Fruit fly (Drosophila melanogaster) whole organism, adult: ENCODE data around the gene Rab30.

Experiments used
- CG11617 ChIP-seq: fragments of 200-800 bp; sonication (Bioruptor generic); optimal IDR thresholded peaks from 2 replicates; lab custom pipeline; 2017; ENCODE audit warnings: mild to moderate bottlenecking, missing biosample characterization, missing genetic modification reagents, missing genetic modification characterization
- CG12768 ChIP-seq: fragments of 200-800 bp; sonication (Bioruptor generic); optimal IDR thresholded peaks from 2 replicates; lab custom pipeline; 2017; ENCODE audit warnings: missing biosample characterization, missing genetic modification characterization, mild to moderate bottlenecking, moderate library complexity, missing genetic modification reagents
- CG14711 ChIP-seq: fragments of 200-800 bp; sonication (Bioruptor generic); optimal IDR thresholded peaks from 2 replicates; lab custom pipeline; 2018; ENCODE audit warnings: missing biosample characterization, mild to moderate bottlenecking, missing genetic modification characterization, moderate library complexity
- CG1620 ChIP-seq: fragments of 200-800 bp; sonication (Bioruptor generic); optimal IDR thresholded peaks from 2 replicates; lab custom pipeline; 2016; ENCODE audit warnings: missing biosample characterization, missing genetic modification characterization
- CG33017 ChIP-seq: fragments of 200-800 bp; sonication (Bioruptor generic); optimal IDR thresholded peaks from 2 replicates; lab custom pipeline; 2018; ENCODE audit warnings: missing biosample characterization, mild to moderate bottlenecking, missing genetic modification characterization, moderate library complexity
- CG5204 ChIP-seq: fragments of 200-800 bp; sonication (Bioruptor generic); optimal IDR thresholded peaks from 2 replicates; lab custom pipeline; 2016; ENCODE audit warnings: missing biosample characterization, missing genetic modification characterization
- CG7045 ChIP-seq: fragments of 200-800 bp; sonication (Bioruptor generic); optimal IDR thresholded peaks from 2 replicates; lab custom pipeline; 2017; ENCODE audit warnings: missing biosample characterization, mild to moderate bottlenecking, missing genetic modification characterization
- CG7101 ChIP-seq: fragments of 200-800 bp; sonication (Bioruptor generic); optimal IDR thresholded peaks from 2 replicates; lab custom pipeline; 2018; ENCODE audit warnings: missing biosample characterization, mild to moderate bottlenecking, missing genetic modification characterization, moderate library complexity
- Clk ChIP-seq: fragments of 200-800 bp; sonication (Bioruptor generic); optimal IDR thresholded peaks from 2 replicates; lab custom pipeline; 2017; ENCODE audit warnings: missing biosample characterization, missing genetic modification characterization
- Crg-1 ChIP-seq: fragments of 200-800 bp; sonication (Bioruptor generic); optimal IDR thresholded peaks from 2 replicates; lab custom pipeline; 2016; ENCODE audit warnings: missing biosample characterization, missing genetic modification characterization
- Hr96 ChIP-seq: fragments of 200-800 bp; sonication (Bioruptor generic); optimal IDR thresholded peaks from 2 replicates; lab custom pipeline; 2016; ENCODE audit warnings: missing biosample characterization, missing genetic modification characterization
- Mnt ChIP-seq: fragments of 200-800 bp; sonication (Bioruptor generic); optimal IDR thresholded peaks from 2 replicates; lab custom pipeline; 2016; ENCODE audit warnings: missing biosample characterization, mild to moderate bottlenecking, missing genetic modification characterization
- bab1 ChIP-seq: fragments of 200-800 bp; sonication (Bioruptor generic); optimal IDR thresholded peaks from 3 replicates; lab custom pipeline; 2019; ENCODE audit warnings: missing biosample characterization, mild to moderate bottlenecking, missing genetic modification characterization, moderate library complexity
- cic ChIP-seq: fragments of 200-800 bp; sonication (Bioruptor generic); optimal IDR thresholded peaks from 2 replicates; lab custom pipeline; 2017; ENCODE audit warnings: missing biosample characterization, mild to moderate bottlenecking, missing genetic modification characterization, moderate library complexity
- cnc ChIP-seq, 2 experiments: fragments of >200 bp; optimal IDR thresholded peaks; 2 replicates each; lab custom pipeline; 2017
- kay ChIP-seq: fragments of 200-800 bp; sonication (Bioruptor generic); peaks from one replicate; lab custom pipeline; 2016; ENCODE audit warnings: missing biosample characterization, missing genetic modification characterization, borderline replicate concordance
- ovo ChIP-seq: fragments of 200-800 bp; sonication (Bioruptor generic); optimal IDR thresholded peaks from 2 replicates; lab custom pipeline; 2016; ENCODE audit warnings: missing biosample characterization, missing genetic modification characterization
- pad ChIP-seq: fragments of 200-800 bp; sonication (Bioruptor generic); optimal IDR thresholded peaks from 3 replicates; lab custom pipeline; 2017; ENCODE audit warnings: missing biosample characterization, missing genetic modification characterization, mild to moderate bottlenecking, moderate library complexity, missing genetic modification reagents
- tj ChIP-seq: fragments of 200-800 bp; sonication (Bioruptor generic); optimal IDR thresholded peaks from 3 replicates; lab custom pipeline; 2017; ENCODE audit warnings: missing biosample characterization, mild to moderate bottlenecking, missing genetic modification characterization, moderate library complexity
- toe ChIP-seq: fragments of 200-800 bp; sonication (Bioruptor generic); optimal IDR thresholded peaks from 2 replicates; lab custom pipeline; 2016; ENCODE audit warnings: missing biosample characterization, missing genetic modification characterization

Gene Rab30

DNA sequence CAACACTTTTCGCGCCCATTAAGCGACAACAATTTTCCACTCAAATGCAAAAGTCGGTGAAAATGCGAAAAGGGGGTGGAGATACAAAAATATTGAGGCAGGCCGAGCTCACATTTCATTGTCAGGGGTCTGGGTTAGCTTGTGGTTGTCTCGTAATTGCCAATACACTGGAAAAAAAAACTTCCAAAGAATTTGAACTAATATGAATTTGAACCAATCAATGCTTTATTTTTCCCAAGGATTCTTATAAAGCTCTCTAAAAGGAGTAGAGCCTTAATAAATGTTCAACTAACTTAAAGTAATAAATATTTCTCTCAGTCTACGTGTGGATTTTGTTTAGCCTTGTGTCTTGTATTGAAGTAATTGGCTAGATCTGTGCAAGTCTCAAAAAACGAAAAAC, 40.6 kb upstream of the Rab30 start:
- TF ChIP-seq CG33017 (tag; lab: Kevin White, UChicago) (no peak), ovo (GFP tag; lab: Kevin White, UChicago) (no peak), CG14711 (no peak), Mnt (no peak), CG7101 (tag; lab: Kevin White, UChicago) (no peak), kay (GFP tag; lab: Kevin White, UChicago) (no peak), CG12768 (GFP tag; lab: Kevin White, UChicago) (no peak), tj (GFP tag; lab: Kevin White, UChicago) (no peak), Crg-1 (no peak), CG1620 (GFP tag; lab: Kevin White, UChicago) (no peak), cnc (optimal IDR thresholded peaks at IDR 0.05; lab: Kevin White, UChicago) (no peak), toe (GFP tag; lab: Kevin White, UChicago) (no peak), Clk (GFP tag; lab: Kevin White, UChicago) (no peak), Hr96 (GFP tag; lab: Kevin White, UChicago) (no peak), pad (GFP tag; lab: Kevin White, UChicago) (no peak), CG11617 (GFP tag; lab: Kevin White, UChicago) (no peak), CG7045 (no peak), bab1 (GFP tag; lab: Kevin White, UChicago) (no peak)

DNA sequence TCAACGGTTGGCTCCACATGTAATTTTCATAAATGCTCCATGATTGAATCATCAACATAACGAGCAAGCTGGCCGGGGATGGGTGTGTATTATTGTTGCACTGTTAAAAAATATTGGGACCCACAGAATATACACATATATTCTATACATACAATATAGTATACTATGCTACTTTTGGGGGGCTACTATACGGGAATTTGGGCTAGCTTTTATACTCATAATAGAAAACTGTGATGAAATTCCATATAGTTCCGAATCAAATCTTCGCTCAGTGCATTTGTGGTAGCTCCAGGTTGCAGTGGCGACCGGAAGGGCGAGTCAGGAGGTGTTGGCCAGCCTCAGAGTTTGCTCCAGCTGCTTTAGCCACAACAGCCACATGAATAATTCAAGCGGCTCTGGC, 39.5 kb upstream of the Rab30 start:
- no peak for TF ChIP-seq kay (GFP tag; lab: Kevin White, UChicago)
- no peak for TF ChIP-seq Hr96 (GFP tag; lab: Kevin White, UChicago)
- TF ChIP-seq CG1620 (GFP tag; lab: Kevin White, UChicago) = no peak
- TF ChIP-seq tj (GFP tag; lab: Kevin White, UChicago) = no peak
- TF ChIP-seq Crg-1 = no peak
- TF ChIP-seq ovo (GFP tag; lab: Kevin White, UChicago) = no peak
- TF ChIP-seq CG14711 = no peak
- TF ChIP-seq CG7101 (tag; lab: Kevin White, UChicago) = no peak
- no peak for TF ChIP-seq Mnt
- no peak for TF ChIP-seq CG11617 (GFP tag; lab: Kevin White, UChicago)
- TF ChIP-seq CG33017 (tag; lab: Kevin White, UChicago) = no peak
- no peak for TF ChIP-seq pad (GFP tag; lab: Kevin White, UChicago)
- no peak for TF ChIP-seq CG12768 (GFP tag; lab: Kevin White, UChicago)
- TF ChIP-seq bab1 (GFP tag; lab: Kevin White, UChicago) = no peak
- no peak for TF ChIP-seq CG7045
- TF ChIP-seq cnc (optimal IDR thresholded peaks at IDR 0.05; lab: Kevin White, UChicago) = no peak
- no peak for TF ChIP-seq cic
- no peak for TF ChIP-seq CG5204 (GFP tag; lab: Kevin White, UChicago)

DNA sequence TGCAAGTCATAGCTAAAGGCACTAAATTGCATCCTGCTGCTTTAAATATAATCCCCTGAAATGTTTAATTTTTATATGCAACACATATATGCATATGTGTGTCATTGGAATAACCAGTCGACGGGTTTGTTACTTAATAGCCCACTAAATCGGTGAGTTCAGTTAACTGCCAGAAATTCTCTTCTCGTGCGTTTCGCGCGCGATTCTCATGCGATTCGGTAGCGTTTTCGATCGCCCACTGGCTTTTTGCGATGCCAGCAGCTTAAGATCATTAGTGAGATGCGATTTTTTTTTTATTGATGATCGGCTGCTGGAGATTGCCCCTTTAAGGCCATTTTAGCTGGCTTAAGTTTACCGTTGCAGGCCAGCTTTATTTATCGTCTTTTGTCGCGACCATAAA, 38.8 kb upstream of the Rab30 start:
- no peak for TF ChIP-seq CG1620 (GFP tag; lab: Kevin White, UChicago)
- no peak for TF ChIP-seq cic
- TF ChIP-seq kay (GFP tag; lab: Kevin White, UChicago) = no peak
- TF ChIP-seq cnc (optimal IDR thresholded peaks at IDR 0.05; lab: Kevin White, UChicago) = no peak
- TF ChIP-seq Crg-1 = no peak
- no peak for TF ChIP-seq CG12768 (GFP tag; lab: Kevin White, UChicago)
- no peak for TF ChIP-seq pad (GFP tag; lab: Kevin White, UChicago)
- no peak for TF ChIP-seq Clk (GFP tag; lab: Kevin White, UChicago)
- TF ChIP-seq CG33017 (tag; lab: Kevin White, UChicago) = no peak
- no peak for TF ChIP-seq CG11617 (GFP tag; lab: Kevin White, UChicago)
- no peak for TF ChIP-seq CG5204 (GFP tag; lab: Kevin White, UChicago)
- no peak for TF ChIP-seq Hr96 (GFP tag; lab: Kevin White, UChicago)
- no peak for TF ChIP-seq CG7045

DNA sequence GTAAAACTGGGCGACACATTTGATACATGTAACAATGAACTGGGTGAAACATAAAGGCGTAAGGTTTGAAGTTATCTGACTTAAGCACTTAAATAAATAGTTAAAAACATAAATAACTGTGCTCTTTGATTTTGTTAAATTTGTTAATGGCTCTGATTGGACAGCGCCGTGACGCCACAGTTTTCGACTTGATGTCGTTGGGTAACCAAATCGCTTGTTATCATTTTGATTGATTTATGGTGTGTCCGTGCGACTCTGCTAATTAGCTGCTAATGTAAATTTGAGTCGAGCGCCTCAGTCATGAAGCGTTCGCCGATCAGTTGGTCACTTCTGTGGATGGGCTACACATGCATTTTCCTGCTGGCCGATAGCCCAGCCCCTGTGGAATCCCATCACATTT, 35.3 kb upstream of the Rab30 start, which contains the start of gene Ugt307A1:
Gene Ugt307A1 (plus strand): TSS at position 301 of the 400 bp plus-strand sequence.
- no peak for TF ChIP-seq CG7045
- no peak for TF ChIP-seq cic
- TF ChIP-seq CG33017 (tag; lab: Kevin White, UChicago) = no peak
- no peak for TF ChIP-seq tj (GFP tag; lab: Kevin White, UChicago)
- TF ChIP-seq CG11617 (GFP tag; lab: Kevin White, UChicago) = no peak
- no peak for TF ChIP-seq bab1 (GFP tag; lab: Kevin White, UChicago)
- TF ChIP-seq pad (GFP tag; lab: Kevin White, UChicago) = no peak
- no peak for TF ChIP-seq toe (GFP tag; lab: Kevin White, UChicago)
- no peak for TF ChIP-seq CG1620 (GFP tag; lab: Kevin White, UChicago)
- no peak for TF ChIP-seq Hr96 (GFP tag; lab: Kevin White, UChicago)

DNA sequence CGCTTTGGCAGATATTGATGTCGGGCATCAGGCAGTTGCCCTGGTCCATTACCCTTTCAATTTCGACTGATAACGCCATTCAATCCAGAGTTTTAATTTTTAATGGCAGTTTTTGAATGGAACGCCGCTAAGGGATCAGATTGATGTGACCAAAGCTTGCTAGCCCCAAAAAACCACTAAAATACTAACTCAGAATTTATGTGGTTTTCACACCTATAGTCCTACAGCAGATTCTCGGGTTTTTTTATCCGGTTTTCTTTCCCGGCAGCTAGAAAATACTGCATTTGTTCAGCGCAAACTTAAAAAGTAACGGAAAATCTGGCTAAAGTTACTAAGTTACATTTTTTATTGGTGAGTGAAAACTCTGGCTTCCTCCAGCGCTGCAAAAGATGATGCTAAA, 33.3 kb upstream of the Rab30 start, which contains the start of gene Nuf2:
Gene Nuf2 (minus strand): TSS at position 151 of the 400 bp plus-strand sequence.
- no peak for TF ChIP-seq cic

DNA sequence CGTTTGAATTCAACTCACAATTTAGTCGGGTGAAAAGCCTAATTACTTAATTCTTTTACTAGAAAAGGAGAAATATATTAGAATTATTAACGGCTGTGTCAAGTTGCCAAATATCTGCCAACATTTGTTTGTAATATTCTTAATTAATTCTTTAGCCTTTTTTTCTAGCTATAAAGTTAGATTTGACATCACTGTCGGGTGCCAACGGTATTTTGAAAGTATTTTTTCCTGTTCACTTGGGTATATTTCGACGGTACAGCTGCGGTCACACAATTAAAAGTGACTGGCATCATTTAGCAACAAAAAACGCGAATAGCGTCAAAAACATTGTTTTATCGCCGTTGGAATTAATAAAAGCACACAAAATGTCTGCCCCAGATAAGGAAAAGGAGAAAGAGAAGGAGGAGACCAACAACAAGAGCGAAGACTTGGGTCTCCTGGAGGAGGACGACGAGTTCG, 31.3 kb upstream of the Rab30 start, which contains the start of gene Sem1:
Gene Sem1 (plus strand): TSS at position 266 of the 459 bp plus-strand sequence.
- TF ChIP-seq cnc (optimal IDR thresholded peaks at IDR 0.05; lab: Kevin White, UChicago) (peak; percentile 80 to 88), CG14711 (no peak)

DNA sequence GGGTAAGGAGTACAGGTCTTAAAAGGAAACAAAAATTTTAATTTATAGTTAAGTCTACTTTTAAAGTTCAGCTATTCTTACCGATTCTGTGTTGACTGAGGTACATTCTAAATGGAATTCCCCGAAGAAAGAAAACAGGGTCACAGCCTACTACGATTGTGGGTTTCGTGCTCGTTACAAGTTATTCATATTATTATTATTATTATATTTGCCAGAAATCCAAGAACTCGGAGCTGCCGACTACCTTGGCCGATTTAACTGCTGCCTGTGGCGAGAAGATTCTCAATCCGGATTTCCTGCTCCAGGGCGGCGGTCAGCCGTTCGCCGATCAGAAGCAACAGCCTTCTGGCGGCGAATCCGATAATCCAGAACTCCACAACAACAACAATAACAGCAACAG, 28.3 kb upstream of the Rab30 start, which contains the start of gene Mst27D:
Gene Mst27D (minus strand): TSS at position 101 of the 400 bp plus-strand sequence.
- TF ChIP-seq tj (GFP tag; lab: Kevin White, UChicago) = no peak
- no peak for TF ChIP-seq CG33017 (tag; lab: Kevin White, UChicago)
- no peak for TF ChIP-seq CG7045
- no peak for TF ChIP-seq Crg-1
- TF ChIP-seq CG1620 (GFP tag; lab: Kevin White, UChicago) = no peak
- TF ChIP-seq CG5204 (GFP tag; lab: Kevin White, UChicago) = no peak
- no peak for TF ChIP-seq CG7101 (tag; lab: Kevin White, UChicago)
- no peak for TF ChIP-seq CG11617 (GFP tag; lab: Kevin White, UChicago)
- no peak for TF ChIP-seq Hr96 (GFP tag; lab: Kevin White, UChicago)
- TF ChIP-seq toe (GFP tag; lab: Kevin White, UChicago) = no peak
- no peak for TF ChIP-seq ovo (GFP tag; lab: Kevin White, UChicago)
- TF ChIP-seq pad (GFP tag; lab: Kevin White, UChicago) = no peak
- TF ChIP-seq bab1 (GFP tag; lab: Kevin White, UChicago) = no peak
- TF ChIP-seq CG14711 = no peak
- no peak for TF ChIP-seq Mnt
- TF ChIP-seq Clk (GFP tag; lab: Kevin White, UChicago) = no peak
- no peak for TF ChIP-seq CG12768 (GFP tag; lab: Kevin White, UChicago)
